Worm (Caenorhabditis elegans) whole organism, L2 larva: Measurements from ENCODE around the gene fbxc-17.

Experiments
- ama-1 ChIP-seq: fragments of 150-350 bp; optimal IDR thresholded peaks from 2 replicates; lab custom pipeline; 2018; ENCODE audit warnings: inconsistent platforms
- ceh-82 ChIP-seq: fragments of 150-350 bp; optimal IDR thresholded peaks from 2 replicates; lab custom pipeline; 2014; ENCODE audit warnings: missing biosample characterization, missing genetic modification characterization
- egl-27 ChIP-seq: sonication (generic microtip); optimal IDR thresholded peaks from 3 replicates; lab custom pipeline; 2017; ENCODE audit warnings: missing biosample characterization, missing genetic modification reagents, missing genetic modification characterization
- gmeb-1 ChIP-seq: fragments of 150-350 bp; optimal IDR thresholded peaks from 2 replicates; lab custom pipeline; 2014; ENCODE audit warnings: missing biosample characterization, missing genetic modification characterization
- lsy-2 ChIP-seq, 2 experiments: fragments of 150-350 bp in 1 of 2; sonication (generic microtip) in 1 of 2; optimal IDR thresholded peaks; 2 replicates each; lab custom pipeline; 2014 to 2017; ENCODE audit warnings: missing biosample characterization in 2 of 2, missing genetic modification characterization in 2 of 2
- nhr-77 ChIP-seq: fragments of 150-350 bp; optimal IDR thresholded peaks from 2 replicates; lab custom pipeline; 2014; ENCODE audit warnings: missing biosample characterization, missing genetic modification characterization
- unc-39 ChIP-seq: fragments of 150-350 bp; optimal IDR thresholded peaks from 2 replicates; lab custom pipeline; 2014; ENCODE audit warnings: missing biosample characterization, missing genetic modification characterization
- unc-62 ChIP-seq: fragments of 150-350 bp; optimal IDR thresholded peaks from 2 replicates; lab custom pipeline; 2014; ENCODE audit warnings: missing biosample characterization, missing genetic modification reagents, missing genetic modification characterization
- zag-1 ChIP-seq: fragments of 150-350 bp; optimal IDR thresholded peaks from 2 replicates; lab custom pipeline; 2014; ENCODE audit warnings: missing biosample characterization, missing genetic modification characterization

- TF ChIP-seq nhr-77 (tag; lab: Kevin White, UChicago) (no peak), ceh-82 (no peak), gmeb-1 (tag; lab: Kevin White, UChicago) (no peak), unc-62 (GFP tag; lab: Kevin White, UChicago) (no peak), ama-1 (lab: Kevin White, UChicago) (no peak), lsy-2 (tag; optimal IDR thresholded peaks at IDR 0.05; lab: Kevin White, UChicago) (no peak), unc-39 (tag; lab: Kevin White, UChicago) (no peak), egl-27 (no peak), zag-1 (tag; lab: Kevin White, UChicago) (no peak)
Measured at ce11 chrII:961961-962360, 17.1 kb downstream of the fbxc-17 start, which contains the start of gene C32B5.13.
